Fruit fly (Drosophila melanogaster): ENCODE measurements around the gene CtIP.

CtIP gene

dm6 chr3L:20395257-20395909, 40.7 kb upstream of the CtIP start (continued):
- TF ChIP-seq run (tag; optimal IDR thresholded peaks at IDR 0.05) (no peak), Hr39 (optimal IDR thresholded peaks at IDR 0.05) (no peak), sug (tag; optimal IDR thresholded peaks at IDR 0.05) (peak; percentile 73), Eip74EF (GFP tag; optimal IDR thresholded peaks at IDR 0.05) (no peak), Atf6 (GFP tag; IDR thresholded peaks at IDR 0.05) (peak; percentile 75), ro (GFP tag; IDR thresholded peaks at IDR 0.05) (no peak), CG15601 (tag; optimal IDR thresholded peaks at IDR 0.05) (no peak), ATbp (GFP tag; optimal IDR thresholded peaks at IDR 0.05) (no peak), CG15011 (GFP tag; optimal IDR thresholded peaks at IDR 0.05) (peak; percentile 20), BEAF-32 (GFP tag; optimal IDR thresholded peaks at IDR 0.05) (no peak), B-H1 (GFP tag; IDR thresholded peaks at IDR 0.05) (no peak), Sin3A (optimal IDR thresholded peaks at IDR 0.05) (no peak), CG12942 (GFP tag; optimal IDR thresholded peaks at IDR 0.05) (no peak), CG14441 (GFP tag; IDR thresholded peaks at IDR 0.05) (peak; percentile 28; the same call in 1 of the 2 replicates), eyg (GFP tag; optimal IDR thresholded peaks at IDR 0.05) (peak; percentile 34), exex (tag; optimal IDR thresholded peaks at IDR 0.05) (peak; percentile 71), Atf-2 (GFP tag; optimal IDR thresholded peaks at IDR 0.05) (peak; percentile 29), btn (GFP tag; optimal IDR thresholded peaks at IDR 0.05) (no peak), da (GFP tag; optimal IDR thresholded peaks at IDR 0.05) (no peak), insv (GFP tag; optimal IDR thresholded peaks at IDR 0.05) (no peak), CG6854 (GFP tag; optimal IDR thresholded peaks at IDR 0.05) (peak; percentile 32), ranshi (GFP tag; IDR thresholded peaks at IDR 0.05) (0 out of 2 replicates have a peak, but pooled peaks have one; percentile 41), kni (GFP tag; optimal IDR thresholded peaks at IDR 0.05) (no peak), CG12104 (GFP tag; optimal IDR thresholded peaks at IDR 0.05) (no peak), CG15696 (tag; optimal IDR thresholded peaks at IDR 0.05) (no peak), NC2α (GFP tag; optimal IDR thresholded peaks at IDR 0.05) (no peak), CG13287 (GFP tag; IDR thresholded peaks at IDR 0.05; ENCODE audit: partially characterized antibody) (peak; percentile 48), CG30431 (GFP tag; optimal IDR thresholded peaks at IDR 0.05) (no peak), Tbp (GFP tag; optimal IDR thresholded peaks at IDR 0.05) (no peak), jing (GFP tag; optimal IDR thresholded peaks at IDR 0.05) (no peak), Scr (GFP tag; IDR thresholded peaks at IDR 0.05; ENCODE audit: partially characterized antibody) (no peak), Sry-δ (GFP tag; optimal IDR thresholded peaks at IDR 0.05) (no peak), CG3281 (GFP tag; optimal IDR thresholded peaks at IDR 0.05) (peak; percentile 62), CG18599 (GFP tag; optimal IDR thresholded peaks at IDR 0.05) (peak; percentile 74), CG12391 (tag; optimal IDR thresholded peaks at IDR 0.05) (peak; percentile 38), grn (GFP tag; optimal IDR thresholded peaks at IDR 0.05) (peak; percentile 72), crol (GFP tag; IDR thresholded peaks at IDR 0.05) (no peak), CG2875 (GFP tag; optimal IDR thresholded peaks at IDR 0.05) (no peak), Pdp1 (GFP tag; optimal IDR thresholded peaks at IDR 0.05) (peak; percentile 51 to 75), Kr (GFP tag; optimal IDR thresholded peaks at IDR 0.05) (no peak), C15 (GFP tag; IDR thresholded peaks at IDR 0.05) (no peak), Dip2 (GFP tag; IDR thresholded peaks at IDR 0.05) (no peak), CG10431 (GFP tag; optimal IDR thresholded peaks at IDR 0.05) (peak; percentile 63), Meics (GFP tag; optimal IDR thresholded peaks at IDR 0.05) (peak; percentile 76), CrebB (tag; optimal IDR thresholded peaks at IDR 0.05) (peak; percentile 44), lmd (GFP tag; IDR thresholded peaks at IDR 0.05) (no peak; the same call in 1 of the 2 replicates), CG18262 (tag; optimal IDR thresholded peaks at IDR 0.05) (peak; percentile 22), CG6683 (GFP tag; optimal IDR thresholded peaks at IDR 0.05) (peak; percentile 19), stwl (tag; optimal IDR thresholded peaks at IDR 0.05) (no peak), vnd (GFP tag; IDR thresholded peaks at IDR 0.05; ENCODE audit: partially characterized antibody) (peak; percentile 28; the same call in 1 of the 3 replicates)
